Fruit fly (Drosophila melanogaster): ENCODE measurements around the gene CG1486.

Gene CG1486

dm6 chrX:21367363-21368072 lies 43.7 kb downstream of the CG1486 start (continued):
- TF ChIP-seq HmgZ (tag; optimal IDR thresholded peaks at IDR 0.05) (peak; percentile 99), CG11456 (GFP tag; IDR thresholded peaks at IDR 0.05) (peak; percentile 96), CG8388 (GFP tag; optimal IDR thresholded peaks at IDR 0.05) (peak; percentile 96), Lhr (GFP tag; optimal IDR thresholded peaks at IDR 0.05) (peak; percentile 94), H15 (GFP tag; IDR thresholded peaks at IDR 0.05) (peak; percentile 95), CG4617 (GFP tag; optimal IDR thresholded peaks at IDR 0.05; ENCODE audit: borderline replicate concordance) (peak; percentile 95), D (optimal IDR thresholded peaks at IDR 0.05) (no peak), D (GFP tag; optimal IDR thresholded peaks at IDR 0.05) (peak; percentile 98), unpg (GFP tag; optimal IDR thresholded peaks at IDR 0.05) (peak; percentile 98), CG30403 (GFP tag; optimal IDR thresholded peaks at IDR 0.05) (peak; percentile 98), CG14667 (GFP tag; IDR thresholded peaks at IDR 0.05) (peak; percentile 92), Deaf1 (tag; optimal IDR thresholded peaks at IDR 0.05) (peak; percentile 86), CG13123 (GFP tag; optimal IDR thresholded peaks at IDR 0.05) (peak; percentile 89), CG6813 (GFP tag; optimal IDR thresholded peaks at IDR 0.05) (peak; percentile 98), CG34224 (GFP tag; IDR thresholded peaks at IDR 0.05; ENCODE audit: partially characterized antibody) (no peak), CG18599 (GFP tag; optimal IDR thresholded peaks at IDR 0.05) (peak; percentile 99), kah (GFP tag; optimal IDR thresholded peaks at IDR 0.05) (peak; percentile 95), B-H1 (GFP tag; IDR thresholded peaks at IDR 0.05) (peak; percentile 94), zen (tag; optimal IDR thresholded peaks at IDR 0.05) (peak; percentile 90), CG7839 (tag; optimal IDR thresholded peaks at IDR 0.05) (peak; percentile 99), otp (GFP tag; IDR thresholded peaks at IDR 0.05) (peak; percentile 86; the same call in 2 of the 3 replicates), dpn (GFP tag; optimal IDR thresholded peaks at IDR 0.05) (peak; percentile 97 to 98), cwo (GFP tag; optimal IDR thresholded peaks at IDR 0.05) (peak; percentile 96), CG8765 (GFP tag; IDR thresholded peaks at IDR 0.05) (peak; percentile 92), CG10147 (GFP tag; optimal IDR thresholded peaks at IDR 0.05) (peak; percentile 96), jing (GFP tag; optimal IDR thresholded peaks at IDR 0.05) (peak; percentile 95), CG13624 (GFP tag; optimal IDR thresholded peaks at IDR 0.05) (peak; percentile 96), CG12219 (GFP tag; optimal IDR thresholded peaks at IDR 0.05) (peak; percentile 97), CG15479 (GFP tag; optimal IDR thresholded peaks at IDR 0.05) (peak; percentile 27), Sin3A (optimal IDR thresholded peaks at IDR 0.05) (no peak), Mad (GFP tag; optimal IDR thresholded peaks at IDR 0.05) (peak; percentile 98), Hmx (GFP tag; optimal IDR thresholded peaks at IDR 0.05) (peak; percentile 87), CG14965 (GFP tag; optimal IDR thresholded peaks at IDR 0.05; ENCODE audit: borderline replicate concordance) (peak; percentile 59), gcm (GFP tag; optimal IDR thresholded peaks at IDR 0.05) (peak; percentile 98), Lim3 (GFP tag; IDR thresholded peaks at IDR 0.05) (peak; percentile 90), B-H2 (GFP tag; optimal IDR thresholded peaks at IDR 0.05) (peak; percentile 98), dati (GFP tag; IDR thresholded peaks at IDR 0.05) (peak; percentile 82), ab (GFP tag; optimal IDR thresholded peaks at IDR 0.05) (peak; percentile 71), run (tag; optimal IDR thresholded peaks at IDR 0.05) (peak; percentile 96), CG12236 (GFP tag; optimal IDR thresholded peaks at IDR 0.05) (peak; percentile 92), CG2889 (GFP tag; IDR thresholded peaks at IDR 0.05) (peak; percentile 92), Ptx1 (GFP tag; IDR thresholded peaks at IDR 0.05) (peak; percentile 97), hkb (optimal IDR thresholded peaks at IDR 0.05) (no peak), hkb (GFP tag; IDR thresholded peaks at IDR 0.05) (peak; percentile 98), MESR4 (GFP tag; optimal IDR thresholded peaks at IDR 0.05) (peak; percentile 39), ems (GFP tag; optimal IDR thresholded peaks at IDR 0.05) (peak; percentile 97), Stat92E (GFP tag; optimal IDR thresholded peaks at IDR 0.05) (peak in 1 of 3 experiments; percentile 78), sr (GFP tag; IDR thresholded peaks at IDR 0.05) (peak; percentile 72), CG34422 (GFP tag; IDR thresholded peaks at IDR 0.05) (peak; percentile 97)
